Worm (Caenorhabditis elegans) whole organism, mixed stage, embryonic: ENCODE measurements around the gene B0393.4.

ENCODE experiments used
- lin-13 ChIP-seq: fragments of 150-350 bp; optimal IDR thresholded peaks from 2 replicates; lab custom pipeline; 2014; ENCODE audit warnings: missing biosample characterization, missing genetic modification characterization
- lin-32 ChIP-seq: fragments of 200-800 bp; sonication (Bioruptor generic); optimal IDR thresholded peaks from 2 replicates; lab custom pipeline; 2018; ENCODE audit warnings: mild to moderate bottlenecking, missing genetic modification characterization, missing compliant biosample characterization
- nhr-12 ChIP-seq: fragments of 150-350 bp; optimal IDR thresholded peaks from 2 replicates; lab custom pipeline; 2014; ENCODE audit warnings: missing biosample characterization, missing genetic modification characterization
- nhr-237 ChIP-seq: fragments of 150-350 bp; optimal IDR thresholded peaks from 2 replicates; lab custom pipeline; 2014; ENCODE audit warnings: missing biosample characterization, missing genetic modification characterization

- TF ChIP-seq lin-13 (tag; lab: Kevin White, UChicago) (no peak), lin-32 (no peak), nhr-237 (no peak), nhr-12 (no peak)
Measured at ce11 chrIII:4734056-4734455, 29.4 kb downstream of the B0393.4 start, which contains the start of gene F17C8.9.
